Worm (Caenorhabditis elegans) whole organism, young adult: ENCODE results near the gene T21E8.7.

Experiments
- C17E4.6 ChIP-seq: fragments of 200-800 bp; sonication (Bioruptor generic); IDR thresholded peaks from 2 replicates; pipeline ENCODE4 v1.3.6; 2022; ENCODE audit warnings: missing genetic modification reagents, missing genetic modification characterization, missing compliant biosample characterization
- D2030.7 ChIP-seq: fragments of 200-800 bp; sonication (Bioruptor generic); IDR thresholded peaks from 2 replicates; pipeline ENCODE4 v1.3.6; 2022; ENCODE audit warnings: missing genetic modification reagents, missing genetic modification characterization, missing compliant biosample characterization
- F23B12.7 ChIP-seq: sonication (generic microtip); optimal IDR thresholded peaks from 2 replicates; lab custom pipeline; 2017; ENCODE audit warnings: missing genetic modification characterization, mild to moderate bottlenecking, missing compliant biosample characterization, antibody characterized with exemption, moderate library complexity; ENCODE audit not compliant: insufficient read depth
- F57A8.1 ChIP-seq: fragments of 200-800 bp; sonication (Bioruptor generic); optimal IDR thresholded peaks from 2 replicates; lab custom pipeline; 2018; ENCODE audit warnings: mild to moderate bottlenecking, missing genetic modification characterization, moderate library complexity, missing compliant biosample characterization
- K11D2.4 ChIP-seq: fragments of 200-800 bp; sonication (Bioruptor generic); IDR thresholded peaks from 2 replicates; pipeline ENCODE4 v1.3.6; 2022; ENCODE audit warnings: missing genetic modification reagents, missing genetic modification characterization, missing compliant biosample characterization
- T26A5.8 ChIP-seq: sonication (generic microtip); optimal IDR thresholded peaks from 2 replicates; lab custom pipeline; 2016; ENCODE audit warnings: missing genetic modification characterization, missing compliant biosample characterization
- ama-1 ChIP-seq, 3 experiments: fragments of 150-350 bp in 1 of 3; sonication (generic microtip) in 2 of 3; optimal IDR thresholded peaks; 2 replicates each; lab custom pipeline; 2014 to 2018; ENCODE audit warnings: missing biosample characterization in 2 of 3, missing genetic modification characterization in 2 of 3, missing genetic modification reagents in 2 of 3
- attf-3 ChIP-seq: fragments of 200-800 bp; sonication (Bioruptor generic); conservative IDR thresholded peaks from 2 replicates; pipeline ENCODE4 v1.3.6; 2022; ENCODE audit warnings: missing genetic modification reagents, missing genetic modification characterization, missing compliant biosample characterization
- attf-6 ChIP-seq: fragments of 200-800 bp; sonication (Bioruptor generic); IDR thresholded peaks from 2 replicates; pipeline ENCODE4 v1.3.6; 2022; ENCODE audit warnings: missing genetic modification reagents, missing genetic modification characterization, missing compliant biosample characterization
- bed-2 ChIP-seq: fragments of 200-800 bp; sonication (Bioruptor generic); IDR thresholded peaks from 2 replicates; pipeline ENCODE4 v1.3.6; 2022; ENCODE audit warnings: missing genetic modification reagents, missing genetic modification characterization, missing compliant biosample characterization
- ceh-79 ChIP-seq: sonication (generic microtip); optimal IDR thresholded peaks from 2 replicates; lab custom pipeline; 2017; ENCODE audit warnings: mild to moderate bottlenecking, missing genetic modification characterization, missing compliant biosample characterization
- dpl-1 ChIP-seq: fragments of 150-350 bp; optimal IDR thresholded peaks from 2 replicates; lab custom pipeline; 2014; ENCODE audit warnings: missing biosample characterization, missing genetic modification reagents, missing genetic modification characterization
- efl-1 ChIP-seq: fragments of 150-350 bp; optimal IDR thresholded peaks from 2 replicates; lab custom pipeline; 2014; ENCODE audit warnings: missing biosample characterization, missing genetic modification reagents, missing genetic modification characterization
- egl-18 ChIP-seq: fragments of 200-800 bp; sonication (Bioruptor generic); IDR thresholded peaks from 2 replicates; pipeline ENCODE4 v1.3.6; 2022; ENCODE audit warnings: missing genetic modification reagents, missing genetic modification characterization, missing compliant biosample characterization
- him-1 ChIP-seq: sonication (generic microtip); optimal IDR thresholded peaks from 2 replicates; lab custom pipeline; 2016; ENCODE audit warnings: missing genotype, missing genetic modification reagents, missing genetic modification characterization, missing compliant biosample characterization
- hlh-12 ChIP-seq: sonication (generic microtip); optimal IDR thresholded peaks from 2 replicates; lab custom pipeline; 2016; ENCODE audit warnings: missing genetic modification characterization, missing compliant biosample characterization
- hmg-20 ChIP-seq: fragments of 200-800 bp; sonication (Bioruptor generic); IDR thresholded peaks from 2 replicates; pipeline ENCODE4 v1.3.6; 2022; ENCODE audit warnings: missing genetic modification reagents, missing genetic modification characterization, missing compliant biosample characterization
- lin-35 ChIP-seq, 3 experiments: fragments of 150-350 bp in 2 of 3; sonication (generic microtip) in 1 of 3; optimal IDR thresholded peaks; 2 replicates each; lab custom pipeline; 2014 to 2018; ENCODE audit warnings: missing biosample characterization in 3 of 3, missing genetic modification characterization in 3 of 3, missing genetic modification reagents in 3 of 3
- lin-40 ChIP-seq: sonication (generic microtip); optimal IDR thresholded peaks from 2 replicates; lab custom pipeline; 2016; ENCODE audit warnings: missing genetic modification characterization, mild to moderate bottlenecking, missing compliant biosample characterization, missing genotype, missing genetic modification reagents
- lir-1 ChIP-seq: fragments of 200-800 bp; sonication (Bioruptor generic); conservative IDR thresholded peaks from 2 replicates; pipeline ENCODE4 v1.3.6; 2022; ENCODE audit warnings: missing genetic modification reagents, missing genetic modification characterization, missing compliant biosample characterization
- lsl-1 ChIP-seq: fragments of 200-800 bp; sonication (Bioruptor generic); optimal IDR thresholded peaks from 2 replicates; lab custom pipeline; 2018; ENCODE audit warnings: mild to moderate bottlenecking, missing genetic modification characterization, moderate library complexity, missing compliant biosample characterization
- madf-3 ChIP-seq: fragments of 200-800 bp; sonication (Bioruptor generic); IDR thresholded peaks from 2 replicates; pipeline ENCODE4 v1.3.6; 2022; ENCODE audit warnings: missing genetic modification reagents, missing genetic modification characterization, missing compliant biosample characterization
- mel-28 ChIP-seq: sonication (generic microtip); optimal IDR thresholded peaks from 2 replicates; lab custom pipeline; 2016; ENCODE audit warnings: borderline replicate concordance, mild to moderate bottlenecking, missing genetic modification characterization, missing compliant biosample characterization
- nhr-120 ChIP-seq: fragments of 200-800 bp; sonication (Bioruptor generic); IDR thresholded peaks from 2 replicates; pipeline ENCODE4 v1.3.6; 2022; ENCODE audit warnings: missing genetic modification characterization, missing compliant biosample characterization
- nhr-179 ChIP-seq: sonication (generic microtip); optimal IDR thresholded peaks from 2 replicates; lab custom pipeline; 2016; ENCODE audit warnings: mild to moderate bottlenecking, missing genetic modification characterization, missing compliant biosample characterization
- nhr-80 ChIP-seq: sonication (generic microtip); optimal IDR thresholded peaks from 2 replicates; lab custom pipeline; 2016; ENCODE audit warnings: missing genetic modification characterization, missing compliant biosample characterization
- pbrm-1 ChIP-seq: fragments of 200-800 bp; sonication (Bioruptor generic); IDR thresholded peaks from 2 replicates; pipeline ENCODE4 v1.3.6; 2022; ENCODE audit warnings: missing genetic modification reagents, missing genetic modification characterization, missing compliant biosample characterization
- snpc-1.3 ChIP-seq: sonication (generic microtip); optimal IDR thresholded peaks from 2 replicates; lab custom pipeline; 2017; ENCODE audit warnings: missing genetic modification characterization, mild to moderate bottlenecking, missing compliant biosample characterization, antibody characterized with exemption, moderate library complexity, missing genotype, missing genetic modification reagents; ENCODE audit not compliant: insufficient read depth
- somi-1 ChIP-seq: fragments of 200-800 bp; sonication (Bioruptor generic); optimal IDR thresholded peaks from 2 replicates; lab custom pipeline; 2018; ENCODE audit warnings: mild to moderate bottlenecking, missing genetic modification characterization, missing compliant biosample characterization
- tlf-1 ChIP-seq: fragments of 200-800 bp; sonication (Bioruptor generic); optimal IDR thresholded peaks from 2 replicates; lab custom pipeline; 2018; ENCODE audit warnings: mild to moderate bottlenecking, missing genetic modification characterization, missing compliant biosample characterization
- xnd-1 ChIP-seq: sonication (generic microtip); optimal IDR thresholded peaks from 2 replicates; lab custom pipeline; 2016; ENCODE audit warnings: missing genotype, missing genetic modification reagents, missing genetic modification characterization, missing compliant biosample characterization
- zfh-2 ChIP-seq: fragments of 200-800 bp; sonication (Bioruptor generic); conservative IDR thresholded peaks from 2 replicates; pipeline ENCODE4 v1.3.6; 2022; ENCODE audit warnings: missing genetic modification reagents, missing genetic modification characterization, missing compliant biosample characterization
- ztf-18 ChIP-seq: sonication (generic microtip); optimal IDR thresholded peaks from 2 replicates; lab custom pipeline; 2016; ENCODE audit warnings: missing genotype, mild to moderate bottlenecking, missing genetic modification characterization, missing compliant biosample characterization
- ztf-28 ChIP-seq: fragments of 200-800 bp; sonication (Bioruptor generic); IDR thresholded peaks from 2 replicates; pipeline ENCODE4 v1.3.6; 2022; ENCODE audit warnings: missing genetic modification reagents, missing genetic modification characterization, missing compliant biosample characterization

Gene T21E8.7

ce11 chrX:10861673-10862072 is 21.6 kb upstream of the T21E8.7 start:
- TF ChIP-seq F23B12.7 (tag; lab: Kevin White, UChicago), result no peak
- TF ChIP-seq, all 124 proteins: peak for 0

- TF ChIP-seq lin-35 (GFP tag; optimal IDR thresholded peaks at IDR 0.05; lab: Kevin White, UChicago) (no peak), K11D2.4 (GFP tag; lab: Robert Waterston, UW) (no peak), efl-1 (GFP tag; lab: Kevin White, UChicago) (no peak), ceh-79 (tag; lab: Kevin White, UChicago) (no peak), pbrm-1 (GFP tag; lab: Robert Waterston, UW) (no peak), ztf-18 (tag; lab: Kevin White, UChicago) (no peak), nhr-80 (no peak), ztf-28 (no peak), madf-3 (GFP tag; lab: Robert Waterston, UW) (no peak), mel-28 (tag; lab: Kevin White, UChicago) (no peak), somi-1 (GFP tag; lab: Kevin White, UChicago) (no peak), F57A8.1 (GFP tag; lab: Kevin White, UChicago) (no peak), ama-1 (optimal IDR thresholded peaks at IDR 0.05; lab: Kevin White, UChicago) (no peak), ama-1 (GFP tag; optimal IDR thresholded peaks at IDR 0.05; lab: Kevin White, UChicago) (no peak), D2030.7 (GFP tag; lab: Robert Waterston, UW) (no peak), dpl-1 (GFP tag; lab: Kevin White, UChicago) (no peak), hlh-12 (tag; lab: Kevin White, UChicago) (no peak), C17E4.6 (GFP tag; lab: Robert Waterston, UW) (no peak), nhr-179 (tag; lab: Kevin White, UChicago) (no peak), T26A5.8 (tag; lab: Kevin White, UChicago) (no peak), nhr-120 (GFP tag; lab: Robert Waterston, UW) (no peak)
- TF ChIP-seq, all 124 proteins: peak for 0
Observed at ce11 chrX:10862582-10862981, 20.7 kb upstream of the T21E8.7 start.

ce11 chrX:10864322-10864721 is 19.0 kb upstream of the T21E8.7 start, which contains the start of gene pgp-8:
TSS of gene pgp-8 (minus strand) at chrX:10864422.
- TF ChIP-seq lsl-1 (GFP tag; lab: Kevin White, UChicago) (no peak), efl-1 (GFP tag; lab: Kevin White, UChicago) (no peak), nhr-80 (peak; percentile 12)

- TF ChIP-seq somi-1 (GFP tag; lab: Kevin White, UChicago) (no peak), egl-18 (no peak), ama-1 (optimal IDR thresholded peaks at IDR 0.05; lab: Kevin White, UChicago) (no peak), ama-1 (GFP tag; optimal IDR thresholded peaks at IDR 0.05; lab: Kevin White, UChicago) (no peak), tlf-1 (GFP tag; lab: Kevin White, UChicago) (no peak), efl-1 (GFP tag; lab: Kevin White, UChicago) (no peak), snpc-1.3 (tag; lab: Kevin White, UChicago) (no peak), xnd-1 (tag; lab: Kevin White, UChicago) (no peak), bed-2 (GFP tag; lab: Robert Waterston, UW) (no peak), attf-6 (GFP tag; lab: Robert Waterston, UW) (no peak), zfh-2 (no peak), him-1 (tag; lab: Kevin White, UChicago) (no peak), ceh-79 (tag; lab: Kevin White, UChicago) (no peak), lin-40 (no peak), hmg-20 (GFP tag; lab: Robert Waterston, UW) (no peak), attf-3 (no peak), lir-1 (no peak)
Observed at ce11 chrX:10870137-10870536, 13.2 kb upstream of the T21E8.7 start, which contains the start of gene pgp-7. TSS of gene pgp-7 (minus strand) at chrX:10870237.
